Worm (Caenorhabditis elegans) whole organism, L1 larva: Measurements from ENCODE around the gene F58B4.5.

ENCODE experiments used
- C04F5.9 ChIP-seq: sonication (generic microtip); optimal IDR thresholded peaks from 2 replicates; lab custom pipeline; 2016; ENCODE audit warnings: missing genetic modification characterization, missing compliant biosample characterization
- C34B4.2 ChIP-seq: sonication (generic microtip); optimal IDR thresholded peaks from 2 replicates; lab custom pipeline; 2017; ENCODE audit warnings: mild to moderate bottlenecking, missing genetic modification characterization, missing compliant biosample characterization
- aha-1 ChIP-seq: fragments of 150-350 bp; optimal IDR thresholded peaks from 2 replicates; lab custom pipeline; 2014; ENCODE audit warnings: missing biosample characterization, missing genetic modification characterization
- alr-1 ChIP-seq: fragments of 200-800 bp; sonication (Bioruptor generic); optimal IDR thresholded peaks from 2 replicates; lab custom pipeline; 2018; ENCODE audit warnings: borderline replicate concordance, mild to moderate bottlenecking, missing genetic modification characterization, missing compliant biosample characterization
- ama-1 ChIP-seq: fragments of 150-350 bp; optimal IDR thresholded peaks from 2 replicates; lab custom pipeline; 2014
- blmp-1 ChIP-seq: fragments of 150-350 bp; optimal IDR thresholded peaks from 2 replicates; lab custom pipeline; 2014; ENCODE audit warnings: missing biosample characterization, missing genetic modification characterization
- ceh-8 ChIP-seq: fragments of 200-800 bp; sonication (Bioruptor generic); optimal IDR thresholded peaks from 2 replicates; lab custom pipeline; 2018; ENCODE audit warnings: mild to moderate bottlenecking, missing genetic modification characterization, moderate library complexity, missing compliant biosample characterization
- ceh-82 ChIP-seq, 3 experiments: fragments of 150-350 bp in 1 of 3; sonication (generic microtip) in 2 of 3; optimal IDR thresholded peaks; 2 replicates each; lab custom pipeline; 2014 to 2017; ENCODE audit warnings: missing biosample characterization in 3 of 3, missing genetic modification characterization in 3 of 3
- ceh-88 ChIP-seq: fragments of 200-800 bp; sonication (Bioruptor generic); IDR thresholded peaks from 2 replicates; pipeline ENCODE4 v1.3.6; 2022; ENCODE audit warnings: missing genetic modification characterization, missing compliant biosample characterization
- ceh-90 ChIP-seq: sonication (generic microtip); optimal IDR thresholded peaks from 2 replicates; lab custom pipeline; 2016; ENCODE audit warnings: missing genetic modification characterization, missing compliant biosample characterization
- ces-1 ChIP-seq: fragments of 150-350 bp; optimal IDR thresholded peaks from 2 replicates; lab custom pipeline; 2014; ENCODE audit warnings: missing biosample characterization, missing genetic modification reagents, missing genetic modification characterization
- efl-1 ChIP-seq, 4 experiments: fragments of 150-350 bp; optimal IDR thresholded peaks in 3 of 4; peaks in 1 of 4; 1 replicate in 1 of 4; 2 replicates in 3 of 4; lab custom pipeline; 2014; ENCODE audit warnings: missing biosample characterization in 2 of 4, missing genetic modification characterization in 2 of 4, missing genetic modification reagents in 2 of 4
- efl-3 ChIP-seq: fragments of 200-800 bp; sonication (Bioruptor generic); optimal IDR thresholded peaks from 2 replicates; lab custom pipeline; 2018; ENCODE audit warnings: mild to moderate bottlenecking, missing genetic modification characterization, missing compliant biosample characterization
- elt-2 ChIP-seq: sonication (generic microtip); optimal IDR thresholded peaks from 2 replicates; lab custom pipeline; 2016; ENCODE audit warnings: missing genetic modification characterization, mild to moderate bottlenecking, inconsistent platforms, missing compliant biosample characterization, missing genetic modification reagents
- fkh-10 ChIP-seq: sonication (generic microtip); optimal IDR thresholded peaks from 2 replicates; lab custom pipeline; 2017; ENCODE audit warnings: missing biosample characterization, missing genetic modification reagents, missing genetic modification characterization
- fkh-4 ChIP-seq: sonication (generic microtip); optimal IDR thresholded peaks from 2 replicates; lab custom pipeline; 2016; ENCODE audit warnings: missing compliant biosample characterization, missing genetic modification characterization, borderline replicate concordance
- fkh-8 ChIP-seq: sonication (generic microtip); optimal IDR thresholded peaks from 2 replicates; lab custom pipeline; 2016; ENCODE audit warnings: mild to moderate bottlenecking, missing genetic modification characterization, missing compliant biosample characterization
- hlh-17 ChIP-seq: fragments of 200-800 bp; sonication (Bioruptor generic); optimal IDR thresholded peaks from 2 replicates; lab custom pipeline; 2018; ENCODE audit warnings: missing genetic modification characterization, mild to moderate bottlenecking, missing compliant biosample characterization, moderate library complexity, borderline replicate concordance
- hpl-2 ChIP-seq: fragments of 150-350 bp; optimal IDR thresholded peaks from 2 replicates; lab custom pipeline; 2014; ENCODE audit warnings: missing biosample characterization, missing genetic modification reagents, missing genetic modification characterization
- isw-1 ChIP-seq: fragments of 200-800 bp; sonication (Bioruptor generic); IDR thresholded peaks from 2 replicates; pipeline ENCODE4 v1.3.6; 2022; ENCODE audit warnings: missing genetic modification characterization, missing compliant biosample characterization
- jun-1 ChIP-seq: fragments of 150-350 bp; optimal IDR thresholded peaks from 2 replicates; lab custom pipeline; 2014; ENCODE audit warnings: missing biosample characterization, missing genetic modification reagents, missing genetic modification characterization
- lin-15B ChIP-seq: fragments of 150-350 bp; sonication (generic microtip); optimal IDR thresholded peaks from 3 replicates; lab custom pipeline; 2014; ENCODE audit warnings: missing biosample characterization, missing genetic modification characterization
- lin-35 ChIP-seq, 2 experiments: fragments of 150-350 bp; optimal IDR thresholded peaks; 2 replicates each; lab custom pipeline; 2014; ENCODE audit warnings: missing biosample characterization in 2 of 2, missing genetic modification characterization in 2 of 2, missing genetic modification reagents in 2 of 2
- mab-9 ChIP-seq: fragments of 200-800 bp; sonication (Bioruptor generic); IDR thresholded peaks from 2 replicates; pipeline ENCODE4 v1.3.6; 2022; ENCODE audit warnings: missing genetic modification reagents, missing genetic modification characterization, missing compliant biosample characterization
- mdl-1 ChIP-seq, 2 experiments: fragments of 150-350 bp; optimal IDR thresholded peaks; 2 replicates each; lab custom pipeline; 2014 to 2017; ENCODE audit warnings: missing biosample characterization in 2 of 2, missing genetic modification characterization in 2 of 2, inconsistent platforms in 1 of 2
- nhr-12 ChIP-seq: sonication (generic microtip); optimal IDR thresholded peaks from 2 replicates; lab custom pipeline; 2017; ENCODE audit warnings: missing biosample characterization, missing genetic modification characterization
- nhr-20 ChIP-seq: sonication (generic microtip); optimal IDR thresholded peaks from 2 replicates; lab custom pipeline; 2016; ENCODE audit warnings: mild to moderate bottlenecking, missing genetic modification characterization, missing compliant biosample characterization
- nhr-237 ChIP-seq: fragments of 150-350 bp; optimal IDR thresholded peaks from 2 replicates; lab custom pipeline; 2014; ENCODE audit warnings: missing biosample characterization, missing genetic modification characterization
- nhr-47 ChIP-seq: sonication (generic microtip); optimal IDR thresholded peaks from 2 replicates; lab custom pipeline; 2016; ENCODE audit warnings: mild to moderate bottlenecking, missing genetic modification characterization, moderate library complexity, missing compliant biosample characterization
- nhr-71 ChIP-seq: sonication (generic microtip); optimal IDR thresholded peaks from 2 replicates; lab custom pipeline; 2016; ENCODE audit warnings: mild to moderate bottlenecking, missing genetic modification characterization, moderate library complexity, missing compliant biosample characterization
- nhr-77 ChIP-seq: fragments of 150-350 bp; optimal IDR thresholded peaks from 2 replicates; lab custom pipeline; 2014; ENCODE audit warnings: missing biosample characterization, missing genetic modification characterization
- nhr-84 ChIP-seq: sonication (generic microtip); optimal IDR thresholded peaks from 2 replicates; lab custom pipeline; 2017; ENCODE audit warnings: missing biosample characterization, missing genetic modification characterization
- nhr-85 ChIP-seq: sonication (generic microtip); peaks from one replicate; lab custom pipeline; 2016; ENCODE audit warnings: missing genetic modification characterization, inconsistent platforms, missing compliant biosample characterization
- pax-3 ChIP-seq: fragments of 200-800 bp; sonication (Bioruptor generic); optimal IDR thresholded peaks from 2 replicates; lab custom pipeline; 2018; ENCODE audit warnings: mild to moderate bottlenecking, missing genetic modification characterization, moderate library complexity, missing compliant biosample characterization
- rnt-1 ChIP-seq: sonication (generic microtip); optimal IDR thresholded peaks from 2 replicates; lab custom pipeline; 2016; ENCODE audit warnings: mild to moderate bottlenecking, missing genetic modification characterization, moderate library complexity, missing compliant biosample characterization
- snpc-4 ChIP-seq: fragments of 150-350 bp; optimal IDR thresholded peaks from 2 replicates; lab custom pipeline; 2014; ENCODE audit warnings: missing biosample characterization, missing genetic modification characterization
- sup-37 ChIP-seq: fragments of 200-800 bp; sonication (Bioruptor generic); optimal IDR thresholded peaks from 2 replicates; lab custom pipeline; 2018; ENCODE audit warnings: mild to moderate bottlenecking, missing genetic modification characterization, missing compliant biosample characterization
- swsn-7 ChIP-seq: sonication (generic microtip); optimal IDR thresholded peaks from 2 replicates; lab custom pipeline; 2016; ENCODE audit warnings: missing genetic modification characterization, missing compliant biosample characterization
- tlp-1 ChIP-seq: fragments of 150-350 bp; optimal IDR thresholded peaks from 2 replicates; lab custom pipeline; 2014; ENCODE audit warnings: missing biosample characterization, missing genetic modification characterization
- unc-130 ChIP-seq: fragments of 150-350 bp; optimal IDR thresholded peaks from 2 replicates; lab custom pipeline; 2017; ENCODE audit warnings: missing biosample characterization, missing genetic modification characterization, inconsistent platforms
- unc-62 ChIP-seq: fragments of 150-350 bp; optimal IDR thresholded peaks from 2 replicates; lab custom pipeline; 2014; ENCODE audit warnings: missing biosample characterization, missing genetic modification reagents, missing genetic modification characterization
- xbp-1 ChIP-seq: sonication (generic microtip); optimal IDR thresholded peaks from 2 replicates; lab custom pipeline; 2016; ENCODE audit warnings: missing genetic modification characterization, missing compliant biosample characterization
- zag-1 ChIP-seq: fragments of 150-350 bp; optimal IDR thresholded peaks from 2 replicates; lab custom pipeline; 2014; ENCODE audit warnings: missing biosample characterization, missing genetic modification characterization
- ztf-11 ChIP-seq, 2 experiments: sonication (generic microtip); optimal IDR thresholded peaks; 2 replicates each; lab custom pipeline; 2016 to 2017; ENCODE audit warnings: missing genetic modification characterization in 2 of 2, missing biosample characterization in 1 of 2, missing compliant biosample characterization in 1 of 2

Gene F58B4.5

DNA sequence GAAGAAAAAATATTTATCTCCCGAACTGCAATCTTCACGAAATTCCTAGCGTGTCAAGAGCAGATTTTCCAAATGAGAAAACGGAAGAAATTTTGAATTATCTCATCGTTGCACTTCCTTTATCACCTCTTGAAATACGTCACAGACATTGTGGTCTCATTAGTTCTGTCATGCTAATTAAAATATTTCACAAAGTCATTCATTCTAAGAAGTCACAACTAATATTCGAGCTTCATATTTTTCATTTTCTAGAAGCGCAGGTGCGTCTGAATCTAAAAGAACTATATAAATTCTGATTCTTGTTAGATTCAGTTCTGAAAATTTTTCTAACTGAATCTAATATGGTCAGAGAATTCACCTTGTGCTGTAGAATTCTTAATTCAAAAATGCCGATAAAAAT is 14.7 kb downstream of the F58B4.5 start:
- no peak for TF ChIP-seq alr-1 (tag; lab: Kevin White, UChicago)
- peak; percentile 64 for TF ChIP-seq fkh-8 (tag; lab: Kevin White, UChicago)
- no peak for TF ChIP-seq pax-3 (tag; lab: Kevin White, UChicago)
- TF ChIP-seq ceh-8 (GFP tag; lab: Kevin White, UChicago): peak; percentile 67
- TF ChIP-seq nhr-47 (tag; lab: Kevin White, UChicago): peak; percentile 38
- peak; percentile 33 for TF ChIP-seq fkh-10
- TF ChIP-seq aha-1 (tag; lab: Kevin White, UChicago): no peak
- TF ChIP-seq ztf-11 (tag; optimal IDR thresholded peaks at IDR 0.05; lab: Kevin White, UChicago): no peak
- no peak for TF ChIP-seq nhr-12 (tag; lab: Kevin White, UChicago)
- peak; percentile 55 for TF ChIP-seq nhr-71
- TF ChIP-seq, all 84 proteins: peak for 5

- no peak for TF ChIP-seq efl-1 (optimal IDR thresholded peaks at IDR 0.05; lab: Kevin White, UChicago)
- peak in 1 of 2 experiments; percentile 3 for TF ChIP-seq efl-1 (GFP tag; optimal IDR thresholded peaks at IDR 0.05 in 1 of 2; lab: Kevin White, UChicago)
- no peak for TF ChIP-seq ceh-82 (tag; optimal IDR thresholded peaks at IDR 0.05; lab: Kevin White, UChicago)
Observed at ce11 chrV:10947930-10948329, 15.4 kb downstream of the F58B4.5 start, which contains the start of gene F17C11.2. F17C11.2 (plus strand) TSS chrV:10948230.

DNA sequence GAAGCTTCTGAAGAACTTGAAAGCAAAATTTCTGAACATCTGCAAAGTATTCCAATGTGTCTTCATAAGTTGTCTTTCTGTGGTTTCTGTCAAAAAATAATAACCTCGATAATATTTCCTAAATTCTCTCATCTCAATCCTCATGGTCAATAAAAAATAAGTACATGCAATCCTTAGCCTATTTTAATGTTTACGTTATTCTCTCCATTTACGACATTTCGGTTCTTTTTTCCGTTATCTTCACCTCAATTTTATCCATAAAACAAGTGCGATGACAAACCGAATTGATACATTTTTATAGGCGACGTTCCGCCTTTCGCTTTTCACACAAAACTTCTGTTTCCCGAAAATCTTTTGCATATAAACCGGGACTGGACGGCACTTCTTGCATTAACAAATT is 17.0 kb downstream of the F58B4.5 start, which contains the start of gene col-153:
Gene col-153, plus strand, starts transcription at position 301 of the 400 bp plus-strand sequence.
- peak; percentile 86 for TF ChIP-seq blmp-1 (tag; lab: Kevin White, UChicago)
- no peak for TF ChIP-seq ama-1

- TF ChIP-seq lin-35 (GFP tag; optimal IDR thresholded peaks at IDR 0.05; lab: Kevin White, UChicago) (peak; percentile 69 to 78), jun-1 (tag; lab: Kevin White, UChicago) (peak; percentile 64), hlh-17 (no peak), pax-3 (tag; lab: Kevin White, UChicago) (no peak), ceh-8 (GFP tag; lab: Kevin White, UChicago) (peak; percentile 59), alr-1 (tag; lab: Kevin White, UChicago) (no peak), nhr-20 (tag; lab: Kevin White, UChicago) (peak; percentile 97), sup-37 (GFP tag; lab: Kevin White, UChicago) (no peak), nhr-77 (tag; lab: Kevin White, UChicago) (peak; percentile 2), ces-1 (GFP tag; lab: Kevin White, UChicago) (no peak), mdl-1 (tag; optimal IDR thresholded peaks at IDR 0.05; lab: Kevin White, UChicago) (peak in 1 of 2 experiments; percentile 97), unc-130 (tag; lab: Kevin White, UChicago) (peak; percentile 98), rnt-1 (tag; lab: Kevin White, UChicago) (peak; percentile 77), ztf-11 (tag; optimal IDR thresholded peaks at IDR 0.05; lab: Kevin White, UChicago) (no peak), nhr-85 (peak; percentile 98), xbp-1 (tag; lab: Kevin White, UChicago) (peak; percentile 74), hpl-2 (GFP tag; lab: Kevin White, UChicago) (no peak), lin-15B (tag; lab: Kevin White, UChicago) (no peak), ceh-88 (GFP tag; lab: Robert Waterston, UW) (0 out of 2 replicates have a peak, but pooled peaks have one; percentile 17), ceh-90 (tag; lab: Kevin White, UChicago) (no peak), fkh-4 (tag; lab: Kevin White, UChicago) (no peak), snpc-4 (peak; percentile 71), efl-3 (no peak), unc-62 (GFP tag; lab: Kevin White, UChicago) (no peak), nhr-84 (tag; lab: Kevin White, UChicago) (no peak), nhr-47 (tag; lab: Kevin White, UChicago) (peak; percentile 83), nhr-12 (tag; lab: Kevin White, UChicago) (no peak), C34B4.2 (no peak), mab-9 (GFP tag; lab: Robert Waterston, UW) (peak; percentile 54; the same call in 1 of the 2 replicates), swsn-7 (tag; lab: Kevin White, UChicago) (peak; percentile 77), C04F5.9 (tag; lab: Kevin White, UChicago) (peak; percentile 25), isw-1 (GFP tag; lab: Robert Waterston, UW) (peak; percentile 12; the same call in 1 of the 2 replicates), tlp-1 (tag; lab: Kevin White, UChicago) (no peak), nhr-237 (tag; lab: Kevin White, UChicago) (no peak), elt-2 (tag; lab: Kevin White, UChicago) (peak; percentile 75), zag-1 (tag; lab: Kevin White, UChicago) (no peak)
Observed at ce11 chrV:10951655-10952278, 19.3 kb downstream of the F58B4.5 start, which contains the start of gene F17C11.4. F17C11.4 (plus strand) TSS chrV:10951860.
